Fruit fly (Drosophila melanogaster) whole organism, prepupa: ENCODE measurements around the gene CG5021.

ENCODE experiments used
- CG10669 ChIP-seq: fragments of 200-800 bp; sonication (Bioruptor generic); optimal IDR thresholded peaks from 3 replicates; lab custom pipeline; 2018; ENCODE audit warnings: missing biosample characterization, mild to moderate bottlenecking, missing genetic modification characterization, moderate library complexity
- CG3032 ChIP-seq: fragments of 200-800 bp; optimal IDR thresholded peaks from 2 replicates; lab custom pipeline; 2019; ENCODE audit warnings: missing biosample characterization, mild to moderate bottlenecking, missing genetic modification characterization, moderate library complexity
- CG32006 ChIP-seq: fragments of 200-800 bp; sonication (Bioruptor generic); optimal IDR thresholded peaks from 3 replicates; lab custom pipeline; 2017; ENCODE audit warnings: missing biosample characterization, mild to moderate bottlenecking, missing genetic modification characterization
- CG3919 ChIP-seq: fragments of 200-800 bp; sonication (Bioruptor generic); optimal IDR thresholded peaks from 3 replicates; lab custom pipeline; 2016; ENCODE audit warnings: missing biosample characterization, missing genetic modification characterization
- CG6163 ChIP-seq: fragments of 200-800 bp; sonication (Bioruptor generic); IDR thresholded peaks from 3 replicates; pipeline ENCODE4 v1.3.6; 2022; ENCODE audit warnings: missing biosample characterization, missing genetic modification characterization
- CG6808 ChIP-seq: fragments of 200-800 bp; sonication (Bioruptor generic); optimal IDR thresholded peaks from 3 replicates; lab custom pipeline; 2017; ENCODE audit warnings: missing biosample characterization, missing genetic modification characterization, mild to moderate bottlenecking, moderate library complexity, missing genetic modification reagents
- CG8632 ChIP-seq: fragments of 200-800 bp; sonication (Bioruptor generic); optimal IDR thresholded peaks from 3 replicates; lab custom pipeline; 2016; ENCODE audit warnings: missing biosample characterization, missing genetic modification characterization
- Eip93F ChIP-seq: fragments of 200-800 bp; sonication (Bioruptor generic); optimal IDR thresholded peaks from 2 replicates; lab custom pipeline; 2016; ENCODE audit warnings: missing biosample characterization, mild to moderate bottlenecking, missing genetic modification characterization
- Ets21C ChIP-seq: fragments of 200-800 bp; sonication (Bioruptor generic); optimal IDR thresholded peaks from 3 replicates; lab custom pipeline; 2016; ENCODE audit warnings: missing biosample characterization, missing genetic modification characterization
- Hr38 ChIP-seq: sonication (Bioruptor generic); optimal IDR thresholded peaks from 2 replicates; lab custom pipeline; 2016; ENCODE audit warnings: missing biosample characterization, missing genetic modification characterization
- Hr39 ChIP-seq: fragments of 200-800 bp; sonication (Bioruptor generic); optimal IDR thresholded peaks from 2 replicates; lab custom pipeline; 2016; ENCODE audit warnings: missing biosample characterization, missing genetic modification characterization
- Hr4 ChIP-seq: fragments of 200-800 bp; sonication (Bioruptor generic); optimal IDR thresholded peaks from 3 replicates; lab custom pipeline; 2016; ENCODE audit warnings: missing biosample characterization, missing genetic modification characterization
- OdsH ChIP-seq: fragments of 200-800 bp; sonication (Bioruptor generic); optimal IDR thresholded peaks from 3 replicates; lab custom pipeline; 2016; ENCODE audit warnings: missing biosample characterization, missing genetic modification characterization
- Sox15 ChIP-seq: fragments of 200-800 bp; sonication (Bioruptor generic); optimal IDR thresholded peaks from 3 replicates; lab custom pipeline; 2016; ENCODE audit warnings: missing biosample characterization, missing genetic modification characterization

DNA sequence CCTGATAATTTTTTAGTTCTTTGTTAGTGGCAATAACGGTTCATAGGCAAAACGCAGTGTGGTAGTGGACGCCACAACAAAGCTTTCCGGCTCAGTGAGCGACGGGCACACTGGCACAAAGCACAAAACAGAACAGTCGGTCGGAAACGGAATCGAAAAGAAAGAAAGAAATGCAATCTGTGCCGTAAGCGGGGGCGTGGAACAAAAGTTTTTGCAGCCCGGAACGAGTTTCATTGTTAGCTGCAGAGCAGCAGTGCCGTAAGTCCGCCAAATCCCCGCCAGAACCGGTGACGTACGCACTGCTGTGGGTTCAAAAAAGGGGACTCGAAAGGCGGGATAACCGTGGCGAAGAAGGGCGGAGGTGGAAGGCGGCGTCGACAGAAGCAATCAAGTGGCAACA, 1.8 kb downstream of the CG5021 start, which contains the start of gene CG5026:
- TF ChIP-seq Hr4 (GFP tag; lab: Kevin White, UChicago) (no peak), CG3919 (GFP tag; lab: Kevin White, UChicago) (no peak), CG10669 (no peak), Eip93F (no peak), Sox15 (GFP tag; lab: Kevin White, UChicago) (no peak), CG8632 (GFP tag; lab: Kevin White, UChicago) (no peak), Hr38 (no peak), CG3032 (no peak), Hr39 (GFP tag; lab: Kevin White, UChicago) (no peak), Ets21C (GFP tag; lab: Kevin White, UChicago) (no peak), OdsH (GFP tag; lab: Kevin White, UChicago) (no peak), CG6163 (GFP tag; lab: Robert Waterston, UW) (no peak), CG6808 (no peak), CG32006 (GFP tag; lab: Kevin White, UChicago) (no peak)
